Fruit fly (Drosophila melanogaster): ENCODE measurements around the gene Atg1.
A peak's percentile ranks its signal among the peaks of the same experiment; 100 is the strongest.

The Atg1 gene

dm6 chr3L:12754769-12755189 lies 50.1 kb downstream of the Atg1 start, which contains the start of the genes CG10973 and Vps13D (continued):
- no peak for TF ChIP-seq CG18262 (tag; optimal IDR thresholded peaks at IDR 0.05)
- no peak for TF ChIP-seq CG13894 (tag; optimal IDR thresholded peaks at IDR 0.05)
- no peak for TF ChIP-seq CG8924 (tag; optimal IDR thresholded peaks at IDR 0.05)
- TF ChIP-seq Hey (tag; optimal IDR thresholded peaks at IDR 0.05): no peak
- no peak for TF ChIP-seq hkb (optimal IDR thresholded peaks at IDR 0.05)
- TF ChIP-seq hkb (GFP tag; IDR thresholded peaks at IDR 0.05): peak; percentile 55; the same call in 1 of the 2 replicates
- TF ChIP-seq Dfd (GFP tag; optimal IDR thresholded peaks at IDR 0.05): no peak
- TF ChIP-seq CG14441 (GFP tag; IDR thresholded peaks at IDR 0.05): no peak
- no peak for TF ChIP-seq esg (GFP tag; conservative IDR thresholded peaks at IDR 0.05)
- no peak for TF ChIP-seq da (GFP tag; optimal IDR thresholded peaks at IDR 0.05)
- peak; percentile 27 for TF ChIP-seq CG12104 (GFP tag; optimal IDR thresholded peaks at IDR 0.05)
- TF ChIP-seq vvl (GFP tag; IDR thresholded peaks at IDR 0.05): no peak; the same call in none of the 2 replicates
- TF ChIP-seq CG15011 (GFP tag; optimal IDR thresholded peaks at IDR 0.05): peak; percentile 25
- no peak for TF ChIP-seq Jarid2 (GFP tag; optimal IDR thresholded peaks at IDR 0.05)
- TF ChIP-seq CG9609 (GFP tag; optimal IDR thresholded peaks at IDR 0.05): no peak
- TF ChIP-seq ham (GFP tag; IDR thresholded peaks at IDR 0.05): no peak
- peak; percentile 82 for TF ChIP-seq CrebB (tag; optimal IDR thresholded peaks at IDR 0.05)
- TF ChIP-seq pb (GFP tag; optimal IDR thresholded peaks at IDR 0.05): no peak
- no peak for TF ChIP-seq cato (GFP tag; optimal IDR thresholded peaks at IDR 0.05; ENCODE audit: borderline replicate concordance)
- TF ChIP-seq HLHmδ (GFP tag; optimal IDR thresholded peaks at IDR 0.05): no peak
- TF ChIP-seq nom (GFP tag; optimal IDR thresholded peaks at IDR 0.05): no peak
- no peak for TF ChIP-seq CG17802 (tag; optimal IDR thresholded peaks at IDR 0.05)
- peak; percentile 95 for TF ChIP-seq CG13287 (GFP tag; IDR thresholded peaks at IDR 0.05; ENCODE audit: partially characterized antibody)
- TF ChIP-seq CG2712 (tag; optimal IDR thresholded peaks at IDR 0.05): no peak
- TF ChIP-seq grau (tag; optimal IDR thresholded peaks at IDR 0.05): no peak
- peak; percentile 84 for TF ChIP-seq vnd (GFP tag; IDR thresholded peaks at IDR 0.05; ENCODE audit: partially characterized antibody)
- no peak for TF ChIP-seq H15 (GFP tag; IDR thresholded peaks at IDR 0.05)
- TF ChIP-seq exex (tag; optimal IDR thresholded peaks at IDR 0.05): no peak
- no peak for TF ChIP-seq gsb (GFP tag; IDR thresholded peaks at IDR 0.05)
- no peak for TF ChIP-seq tup (GFP tag; optimal IDR thresholded peaks at IDR 0.05)
- TF ChIP-seq NC2β (GFP tag; optimal IDR thresholded peaks at IDR 0.05): peak; percentile 18
- peak; percentile 51; the same call in 1 of the 2 replicates for TF ChIP-seq CG11696 (GFP tag; IDR thresholded peaks at IDR 0.05)
- TF ChIP-seq ab (GFP tag; optimal IDR thresholded peaks at IDR 0.05): no peak
- TF ChIP-seq GATAe (GFP tag; conservative IDR thresholded peaks at IDR 0.05): no peak
- TF ChIP-seq NFAT (GFP tag; IDR thresholded peaks at IDR 0.05): no peak
- no peak for TF ChIP-seq CG7556 (GFP tag; optimal IDR thresholded peaks at IDR 0.05)
- TF ChIP-seq CG11723 (GFP tag; optimal IDR thresholded peaks at IDR 0.05): no peak
- TF ChIP-seq gt (GFP tag; IDR thresholded peaks at IDR 0.05): no peak
- peak; percentile 67 for TF ChIP-seq nerfin-2 (GFP tag; IDR thresholded peaks at IDR 0.05; ENCODE audit: partially characterized antibody)
- no peak for TF ChIP-seq Hr78 (GFP tag; optimal IDR thresholded peaks at IDR 0.05)
- TF ChIP-seq BtbVII (GFP tag; optimal IDR thresholded peaks at IDR 0.05): peak; percentile 58
- no peak for TF ChIP-seq CG9727 (GFP tag; optimal IDR thresholded peaks at IDR 0.05)
- peak; percentile 82 for TF ChIP-seq run (tag; optimal IDR thresholded peaks at IDR 0.05)
- TF ChIP-seq CG14050 (GFP tag; IDR thresholded peaks at IDR 0.05): no peak
- no peak for TF ChIP-seq ac (GFP tag; optimal IDR thresholded peaks at IDR 0.05)
- no peak for TF ChIP-seq CG16779 (GFP tag; IDR thresholded peaks at IDR 0.05)
- no peak for TF ChIP-seq CG6689 (GFP tag; IDR thresholded peaks at IDR 0.05)
- TF ChIP-seq CG2889 (GFP tag; IDR thresholded peaks at IDR 0.05): no peak
- TF ChIP-seq Mad (GFP tag; optimal IDR thresholded peaks at IDR 0.05): peak; percentile 28
- no peak for TF ChIP-seq her (GFP tag; optimal IDR thresholded peaks at IDR 0.05)
- TF ChIP-seq chn (GFP tag; optimal IDR thresholded peaks at IDR 0.05): no peak
- no peak for TF ChIP-seq CG9932 (GFP tag; IDR thresholded peaks at IDR 0.05)

Measured in whole organism, embryonic.